Worm (Caenorhabditis elegans): ENCODE data around the gene C26B2.2.

DNA sequence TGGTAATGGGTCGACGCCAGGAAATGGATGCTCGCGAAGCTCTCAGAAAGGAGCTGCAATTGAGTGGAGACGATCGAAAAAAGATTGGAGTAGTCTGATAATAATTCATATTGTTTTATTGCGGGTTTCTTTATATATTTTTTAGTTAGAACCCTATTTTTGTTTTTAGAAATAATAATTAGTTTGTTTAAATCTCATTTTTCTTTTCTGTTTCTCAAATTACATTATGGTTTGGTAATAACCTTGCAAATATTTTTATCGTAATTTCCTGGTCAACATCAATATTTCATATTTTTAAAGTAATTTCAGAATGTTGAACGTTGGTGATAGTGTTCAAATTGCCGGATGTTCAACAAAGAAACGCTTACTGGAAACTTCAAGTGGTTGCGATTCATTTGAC lies 5.2 kb downstream of the C26B2.2 start, which contains the start of gene elpc-4:
- no peak for TF ChIP-seq elt-3 (tag; optimal IDR thresholded peaks at IDR 0.05)
- no peak for TF ChIP-seq egl-27 (tag; optimal IDR thresholded peaks at IDR 0.05)
- no peak for TF ChIP-seq nhr-11 (tag; optimal IDR thresholded peaks at IDR 0.05)
- no peak for TF ChIP-seq pha-4 (tag; optimal IDR thresholded peaks at IDR 0.05)
- no peak for TF ChIP-seq pqm-1 (tag; optimal IDR thresholded peaks at IDR 0.05)
- TF ChIP-seq lin-15B (tag; optimal IDR thresholded peaks at IDR 0.05): no peak
- no peak for TF ChIP-seq mdl-1 (tag; optimal IDR thresholded peaks at IDR 0.05)
- TF ChIP-seq ztf-11 (tag; optimal IDR thresholded peaks at IDR 0.05): no peak
- TF ChIP-seq aly-2 (tag; optimal IDR thresholded peaks at IDR 0.05): no peak
- no peak for TF ChIP-seq R02D3.7 (tag; optimal IDR thresholded peaks at IDR 0.05)
- no peak for TF ChIP-seq elt-1 (tag; optimal IDR thresholded peaks at IDR 0.05)
- TF ChIP-seq nhr-23 (tag; optimal IDR thresholded peaks at IDR 0.05): no peak
- no peak for TF ChIP-seq snpc-4 (tag; optimal IDR thresholded peaks at IDR 0.05)
